Fruit fly (Drosophila melanogaster): ENCODE data around the gene CG15525.

dm6 chr3R:29990681-29991080 is 6.8 kb downstream of the CG15525 start:
- TF ChIP-seq fd96Ca (GFP tag; IDR thresholded peaks at IDR 0.05) = no peak
- TF ChIP-seq gl (tag; optimal IDR thresholded peaks at IDR 0.05) = no peak
- TF ChIP-seq CG8159 (tag; optimal IDR thresholded peaks at IDR 0.05) = no peak
- no peak for TF ChIP-seq Snoo (tag; optimal IDR thresholded peaks at IDR 0.05)
- no peak for TF ChIP-seq CG34367 (tag; optimal IDR thresholded peaks at IDR 0.05)
- TF ChIP-seq CG9948 (tag; optimal IDR thresholded peaks at IDR 0.05) = no peak
- no peak for TF ChIP-seq CG15710 (tag; optimal IDR thresholded peaks at IDR 0.05)

Data from whole organism, pupa.